Worm (Caenorhabditis elegans) whole organism, young adult: ENCODE results near the gene Y38E10A.2.
A peak's percentile ranks its signal among the peaks of the same experiment; 100 is the strongest.

Experiments
- B0019.2 ChIP-seq: fragments of 200-800 bp; sonication (Bioruptor generic); conservative IDR thresholded peaks from 2 replicates; pipeline ENCODE4 v1.3.6; 2022; ENCODE audit warnings: missing genetic modification reagents, missing genetic modification characterization, missing compliant biosample characterization
- B0261.1 ChIP-seq: sonication (generic microtip); optimal IDR thresholded peaks from 2 replicates; lab custom pipeline; 2016; ENCODE audit warnings: mild to moderate bottlenecking, missing genetic modification characterization, moderate library complexity, missing compliant biosample characterization
- B0336.3 ChIP-seq: fragments of 200-800 bp; sonication (Bioruptor generic); IDR thresholded peaks from 2 replicates; pipeline ENCODE4 v1.3.6; 2022; ENCODE audit warnings: missing genetic modification characterization, missing compliant biosample characterization
- D2030.7 ChIP-seq: fragments of 200-800 bp; sonication (Bioruptor generic); IDR thresholded peaks from 2 replicates; pipeline ENCODE4 v1.3.6; 2022; ENCODE audit warnings: missing genetic modification reagents, missing genetic modification characterization, missing compliant biosample characterization
- F49E8.2 ChIP-seq: sonication (generic microtip); optimal IDR thresholded peaks from 3 replicates; lab custom pipeline; 2017; ENCODE audit warnings: missing genetic modification characterization, mild to moderate bottlenecking, missing compliant biosample characterization, antibody characterized with exemption, moderate library complexity; ENCODE audit not compliant: insufficient read depth
- F57A8.1 ChIP-seq: fragments of 200-800 bp; sonication (Bioruptor generic); optimal IDR thresholded peaks from 2 replicates; lab custom pipeline; 2018; ENCODE audit warnings: mild to moderate bottlenecking, missing genetic modification characterization, moderate library complexity, missing compliant biosample characterization
- T07F8.4 ChIP-seq: sonication (generic microtip); optimal IDR thresholded peaks from 2 replicates; lab custom pipeline; 2016; ENCODE audit warnings: mild to moderate bottlenecking, missing genetic modification characterization, moderate library complexity, missing compliant biosample characterization
- Y53G8AR.9 ChIP-seq: fragments of 200-800 bp; sonication (Bioruptor generic); conservative IDR thresholded peaks from 2 replicates; pipeline ENCODE4 v1.3.6; 2022; ENCODE audit warnings: missing genetic modification reagents, missing genetic modification characterization, missing compliant biosample characterization
- Y56A3A.18 ChIP-seq: fragments of 200-800 bp; sonication (Bioruptor generic); IDR thresholded peaks from 2 replicates; pipeline ENCODE4 v1.3.6; 2022; ENCODE audit warnings: missing genetic modification reagents, missing genetic modification characterization, missing compliant biosample characterization
- aptf-2 ChIP-seq: fragments of 200-800 bp; sonication (Bioruptor generic); conservative IDR thresholded peaks from 2 replicates; pipeline ENCODE4 v1.3.6; 2022; ENCODE audit warnings: missing genetic modification reagents, missing genetic modification characterization, missing compliant biosample characterization
- athp-1 ChIP-seq: sonication (generic microtip); optimal IDR thresholded peaks from 2 replicates; lab custom pipeline; 2017; ENCODE audit warnings: mild to moderate bottlenecking, missing genetic modification characterization, missing compliant biosample characterization
- ceh-100 ChIP-seq: fragments of 200-800 bp; sonication (Bioruptor generic); IDR thresholded peaks from 2 replicates; pipeline ENCODE4 v1.3.6; 2022; ENCODE audit warnings: missing genetic modification reagents, missing genetic modification characterization, missing compliant biosample characterization
- ceh-40 ChIP-seq: fragments of 200-800 bp; sonication (Bioruptor generic); IDR thresholded peaks from 2 replicates; pipeline ENCODE4 v1.3.6; 2022; ENCODE audit warnings: missing genetic modification characterization, missing compliant biosample characterization
- ceh-91 ChIP-seq: fragments of 200-800 bp; sonication (Bioruptor generic); IDR thresholded peaks from 2 replicates; pipeline ENCODE4 v1.3.6; 2022; ENCODE audit warnings: missing genetic modification reagents, missing genetic modification characterization, missing compliant biosample characterization
- die-1 ChIP-seq: sonication (generic microtip); optimal IDR thresholded peaks from 2 replicates; lab custom pipeline; 2016; ENCODE audit warnings: missing genotype, mild to moderate bottlenecking, missing genetic modification characterization, missing compliant biosample characterization
- dox-1 ChIP-seq: fragments of 200-800 bp; sonication (Bioruptor generic); IDR thresholded peaks from 2 replicates; pipeline ENCODE4 v1.3.6; 2022; ENCODE audit warnings: missing genetic modification reagents, missing genetic modification characterization, missing compliant biosample characterization
- efl-1 ChIP-seq: fragments of 150-350 bp; optimal IDR thresholded peaks from 2 replicates; lab custom pipeline; 2014; ENCODE audit warnings: missing biosample characterization, missing genetic modification reagents, missing genetic modification characterization
- egl-44 ChIP-seq: fragments of 200-800 bp; sonication (Bioruptor generic); IDR thresholded peaks from 2 replicates; pipeline ENCODE4 v1.3.6; 2022; ENCODE audit warnings: missing genetic modification reagents, missing genetic modification characterization, missing compliant biosample characterization
- egrh-3 ChIP-seq: fragments of 200-800 bp; sonication (Bioruptor generic); IDR thresholded peaks from 2 replicates; pipeline ENCODE4 v1.3.6; 2022; ENCODE audit warnings: missing genetic modification reagents, missing genetic modification characterization, missing compliant biosample characterization
- ekl-4 ChIP-seq: fragments of 200-800 bp; sonication (Bioruptor generic); IDR thresholded peaks from 2 replicates; pipeline ENCODE4 v1.3.6; 2022; ENCODE audit warnings: missing genetic modification reagents, missing genetic modification characterization, missing compliant biosample characterization
- fkh-3 ChIP-seq: sonication (generic microtip); optimal IDR thresholded peaks from 2 replicates; lab custom pipeline; 2016; ENCODE audit warnings: mild to moderate bottlenecking, missing genetic modification characterization, missing compliant biosample characterization
- hmg-1.2 ChIP-seq: fragments of 200-800 bp; sonication (Bioruptor generic); IDR thresholded peaks from 2 replicates; pipeline ENCODE4 v1.3.6; 2022; ENCODE audit warnings: missing genetic modification reagents, missing genetic modification characterization, missing compliant biosample characterization
- hrde-1 ChIP-seq: sonication (generic microtip); optimal IDR thresholded peaks from 2 replicates; lab custom pipeline; 2016; ENCODE audit warnings: missing genetic modification characterization, mild to moderate bottlenecking, missing compliant biosample characterization, moderate library complexity, missing genotype, missing genetic modification reagents, borderline replicate concordance
- lin-26 ChIP-seq: fragments of 200-800 bp; sonication (Bioruptor generic); IDR thresholded peaks from 2 replicates; pipeline ENCODE4 v1.3.6; 2022; ENCODE audit warnings: missing genetic modification reagents, missing genetic modification characterization, missing compliant biosample characterization
- lin-54 ChIP-seq: fragments of 200-800 bp; sonication (Bioruptor generic); optimal IDR thresholded peaks from 2 replicates; lab custom pipeline; 2018; ENCODE audit warnings: mild to moderate bottlenecking, missing genetic modification characterization, missing compliant biosample characterization
- madf-10 ChIP-seq: sonication (generic microtip); optimal IDR thresholded peaks from 2 replicates; lab custom pipeline; 2016; ENCODE audit warnings: mild to moderate bottlenecking, missing genetic modification characterization, missing compliant biosample characterization
- mes-4 ChIP-seq: sonication (generic microtip); optimal IDR thresholded peaks from 2 replicates; lab custom pipeline; 2016; ENCODE audit warnings: missing genotype, missing genetic modification characterization, missing compliant biosample characterization
- nhr-179 ChIP-seq: sonication (generic microtip); optimal IDR thresholded peaks from 2 replicates; lab custom pipeline; 2016; ENCODE audit warnings: mild to moderate bottlenecking, missing genetic modification characterization, missing compliant biosample characterization
- nhr-80 ChIP-seq: sonication (generic microtip); optimal IDR thresholded peaks from 2 replicates; lab custom pipeline; 2016; ENCODE audit warnings: missing genetic modification characterization, missing compliant biosample characterization
- nhr-90 ChIP-seq: sonication (generic microtip); optimal IDR thresholded peaks from 2 replicates; lab custom pipeline; 2016; ENCODE audit warnings: missing genotype, mild to moderate bottlenecking, missing genetic modification characterization, missing compliant biosample characterization
- rpc-1 ChIP-seq, 2 experiments: fragments of 150-350 bp in 1 of 2; sonication (generic microtip) in 1 of 2; optimal IDR thresholded peaks; 2 replicates each; lab custom pipeline; 2014 to 2018; ENCODE audit warnings: missing biosample characterization in 1 of 2, missing genetic modification characterization in 1 of 2, missing genetic modification reagents in 1 of 2, missing genotype in 1 of 2
- snpc-1.1 ChIP-seq: sonication (generic microtip); optimal IDR thresholded peaks from 2 replicates; lab custom pipeline; 2017; ENCODE audit warnings: missing genetic modification characterization, mild to moderate bottlenecking, missing compliant biosample characterization, antibody characterized with exemption, moderate library complexity, missing genotype, missing genetic modification reagents; ENCODE audit not compliant: insufficient read depth
- snpc-3.4 ChIP-seq: sonication (generic microtip); optimal IDR thresholded peaks from 2 replicates; lab custom pipeline; 2017; ENCODE audit warnings: missing genetic modification characterization, mild to moderate bottlenecking, missing compliant biosample characterization, antibody characterized with exemption, moderate library complexity, missing genotype, missing genetic modification reagents
- snpc-4 ChIP-seq, 5 experiments: fragments of 150-350 bp in 1 of 5; sonication (generic microtip) in 4 of 5; optimal IDR thresholded peaks; 2 replicates each; lab custom pipeline; 2014 to 2018; ENCODE audit warnings: missing genetic modification characterization in 5 of 5, missing biosample characterization in 3 of 5, antibody characterized with exemption in 2 of 5, mild to moderate bottlenecking in 2 of 5, missing compliant biosample characterization in 2 of 5, missing genotype in 2 of 5, moderate library complexity in 2 of 5, missing genetic modification reagents in 1 of 5
- tbp1 ChIP-seq: fragments of 200-800 bp; sonication (Bioruptor generic); optimal IDR thresholded peaks from 2 replicates; lab custom pipeline; 2018; ENCODE audit warnings: mild to moderate bottlenecking, missing genetic modification characterization, missing compliant biosample characterization
- xnd-1 ChIP-seq: sonication (generic microtip); optimal IDR thresholded peaks from 2 replicates; lab custom pipeline; 2016; ENCODE audit warnings: missing genotype, missing genetic modification reagents, missing genetic modification characterization, missing compliant biosample characterization
- zfh-2 ChIP-seq: fragments of 200-800 bp; sonication (Bioruptor generic); conservative IDR thresholded peaks from 2 replicates; pipeline ENCODE4 v1.3.6; 2022; ENCODE audit warnings: missing genetic modification reagents, missing genetic modification characterization, missing compliant biosample characterization
- zim-3 ChIP-seq: sonication (generic microtip); optimal IDR thresholded peaks from 2 replicates; lab custom pipeline; 2017; ENCODE audit warnings: mild to moderate bottlenecking, missing genetic modification characterization, moderate library complexity, missing compliant biosample characterization
- ztf-18 ChIP-seq: sonication (generic microtip); optimal IDR thresholded peaks from 2 replicates; lab custom pipeline; 2016; ENCODE audit warnings: missing genotype, mild to moderate bottlenecking, missing genetic modification characterization, missing compliant biosample characterization
- ztf-25 ChIP-seq: fragments of 200-800 bp; sonication (Bioruptor generic); IDR thresholded peaks from 2 replicates; pipeline ENCODE4 v1.3.6; 2022; ENCODE audit warnings: missing genetic modification reagents, missing genetic modification characterization, missing compliant biosample characterization
- ztf-26 ChIP-seq: sonication (generic microtip); optimal IDR thresholded peaks from 2 replicates; lab custom pipeline; 2017; ENCODE audit warnings: missing genetic modification characterization, missing compliant biosample characterization
- ztf-28 ChIP-seq: fragments of 200-800 bp; sonication (Bioruptor generic); IDR thresholded peaks from 2 replicates; pipeline ENCODE4 v1.3.6; 2022; ENCODE audit warnings: missing genetic modification reagents, missing genetic modification characterization, missing compliant biosample characterization
- ztf-6 ChIP-seq: fragments of 200-800 bp; sonication (Bioruptor generic); IDR thresholded peaks from 2 replicates; pipeline ENCODE4 v1.3.6; 2022; ENCODE audit warnings: missing genetic modification reagents, missing genetic modification characterization, missing compliant biosample characterization

The Y38E10A.2 gene

DNA sequence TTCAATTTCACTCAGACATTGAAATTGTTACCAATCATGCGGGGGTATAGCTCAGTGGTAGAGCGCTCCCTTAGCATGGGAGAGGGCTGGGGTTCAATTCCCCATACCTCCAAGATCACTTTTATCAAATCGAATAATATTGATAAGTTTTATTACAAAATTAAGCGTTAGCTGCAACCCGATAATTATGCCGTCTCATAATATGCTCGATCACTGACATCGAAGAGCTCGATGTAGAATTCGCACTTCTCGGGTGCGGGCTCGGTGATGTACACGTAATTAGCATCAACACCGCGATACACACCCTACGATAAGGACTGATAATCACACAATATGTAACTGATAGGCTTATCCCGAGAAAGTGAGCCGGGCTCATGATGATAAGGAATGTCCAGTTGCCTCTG lies 30.8 kb downstream of the Y38E10A.2 start (continued):
- peak; percentile 84 for TF ChIP-seq tbp1 (GFP tag; lab: Kevin White, UChicago)
- peak; percentile 40 for TF ChIP-seq snpc-4 (GFP tag; optimal IDR thresholded peaks at IDR 0.05; lab: Kevin White, UChicago)
- peak in 1 of 4 experiments; percentile 30 for TF ChIP-seq snpc-4 (tag; optimal IDR thresholded peaks at IDR 0.05; lab: Kevin White, UChicago)
- TF ChIP-seq efl-1 (GFP tag; lab: Kevin White, UChicago), result peak; percentile 21
- TF ChIP-seq nhr-90, result peak; percentile 67
- peak; percentile 56 for TF ChIP-seq F57A8.1
- TF ChIP-seq egl-44 (GFP tag; lab: Robert Waterston, UW), result peak; percentile 30; the same call in 1 of the 2 replicates
- peak; percentile 35 for TF ChIP-seq zim-3 (tag; lab: Kevin White, UChicago)
- TF ChIP-seq die-1, result peak; percentile 69
- TF ChIP-seq ceh-91 (GFP tag; lab: Robert Waterston, UW), result no peak
- peak; percentile 68 for TF ChIP-seq B0261.1 (tag; lab: Kevin White, UChicago)
- no peak for TF ChIP-seq ztf-6 (GFP tag; lab: Robert Waterston, UW)
- TF ChIP-seq snpc-3.4 (tag; lab: Kevin White, UChicago), result peak; percentile 54
- no peak for TF ChIP-seq aptf-2 (GFP tag; lab: Robert Waterston, UW)
- peak; percentile 67 for TF ChIP-seq hrde-1
- TF ChIP-seq ztf-25, result peak; percentile 36; the same call in 1 of the 2 replicates
- TF ChIP-seq madf-10 (tag; lab: Kevin White, UChicago), result peak; percentile 37
- peak; percentile 27 for TF ChIP-seq fkh-3 (tag; lab: Kevin White, UChicago)
- peak; percentile 57; the same call in 1 of the 2 replicates for TF ChIP-seq dox-1 (GFP tag; lab: Robert Waterston, UW)
- TF ChIP-seq rpc-1 (optimal IDR thresholded peaks at IDR 0.05; lab: Kevin White, UChicago), result peak; percentile 62
- TF ChIP-seq rpc-1 (tag; optimal IDR thresholded peaks at IDR 0.05; lab: Kevin White, UChicago), result peak; percentile 84
- peak; percentile 44 for TF ChIP-seq snpc-1.1 (tag; lab: Kevin White, UChicago)
- TF ChIP-seq athp-1 (tag; lab: Kevin White, UChicago), result peak; percentile 19
- peak; percentile 42 for TF ChIP-seq ztf-18 (tag; lab: Kevin White, UChicago)

DNA sequence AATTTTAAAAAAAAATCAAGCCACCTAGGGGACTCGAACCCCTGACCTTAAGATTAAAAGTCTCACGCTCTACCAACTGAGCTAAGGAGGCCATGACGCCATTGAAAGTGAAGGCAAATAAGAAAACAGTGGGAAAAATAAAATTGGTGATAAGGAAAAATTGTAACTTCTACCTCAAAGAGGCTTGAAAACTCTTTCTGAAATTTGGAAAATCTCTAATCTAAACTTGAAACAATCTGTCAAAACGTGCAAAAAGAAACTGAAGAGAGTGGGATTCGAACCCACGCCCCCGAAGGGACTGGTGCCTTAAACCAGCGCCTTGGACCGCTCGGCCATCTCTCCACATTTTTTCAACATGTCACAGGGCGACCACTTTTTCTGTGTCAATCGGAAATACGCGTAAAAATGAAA lies 31.8 kb downstream of the Y38E10A.2 start:
- peak; percentile 52 for TF ChIP-seq nhr-80 (tag; lab: Kevin White, UChicago)
- 0 out of 2 replicates have a peak, but pooled peaks have one; percentile 64 for TF ChIP-seq egl-44 (GFP tag; lab: Robert Waterston, UW)
- TF ChIP-seq B0336.3 (GFP tag; lab: Robert Waterston, UW), result peak; percentile 73
- TF ChIP-seq Y56A3A.18 (GFP tag; lab: Robert Waterston, UW), result 0 out of 2 replicates have a peak, but pooled peaks have one; percentile 81
- TF ChIP-seq nhr-179, result peak; percentile 51
- TF ChIP-seq F49E8.2 (tag; lab: Kevin White, UChicago), result peak; percentile 61
- TF ChIP-seq snpc-4 (GFP tag; optimal IDR thresholded peaks at IDR 0.05; lab: Kevin White, UChicago), result peak; percentile 75
- TF ChIP-seq snpc-4 (tag; optimal IDR thresholded peaks at IDR 0.05; lab: Kevin White, UChicago), result peak in 3 of 4 experiments; percentile 44 to 72 (median 70)
- TF ChIP-seq mes-4 (tag; lab: Kevin White, UChicago), result peak; percentile 55
- TF ChIP-seq zfh-2 (GFP tag; lab: Robert Waterston, UW), result 0 out of 2 replicates have a peak, but pooled peaks have one; percentile 9
- peak; percentile 94 for TF ChIP-seq B0261.1 (tag; lab: Kevin White, UChicago)
- peak; percentile 39 for TF ChIP-seq madf-10 (tag; lab: Kevin White, UChicago)
- TF ChIP-seq ztf-18 (tag; lab: Kevin White, UChicago), result peak; percentile 65
- peak; percentile 41 for TF ChIP-seq lin-54
- peak; percentile 91 for TF ChIP-seq tbp1 (GFP tag; lab: Kevin White, UChicago)
- TF ChIP-seq lin-26 (GFP tag; lab: Robert Waterston, UW), result peak; percentile 90
- TF ChIP-seq B0019.2 (GFP tag; lab: Robert Waterston, UW), result 0 out of 2 replicates have a peak, but pooled peaks have one; percentile 26
- TF ChIP-seq T07F8.4 (tag; lab: Kevin White, UChicago), result peak; percentile 69
- TF ChIP-seq ceh-40 (GFP tag; lab: Robert Waterston, UW), result 0 out of 2 replicates have a peak, but pooled peaks have one; percentile 40
- TF ChIP-seq egrh-3 (GFP tag; lab: Robert Waterston, UW), result peak; percentile 58
- 0 out of 2 replicates have a peak, but pooled peaks have one; percentile 42 for TF ChIP-seq ztf-28 (GFP tag; lab: Robert Waterston, UW)
- TF ChIP-seq xnd-1 (tag; lab: Kevin White, UChicago), result peak; percentile 3
- TF ChIP-seq rpc-1 (optimal IDR thresholded peaks at IDR 0.05; lab: Kevin White, UChicago), result peak; percentile 85
- TF ChIP-seq rpc-1 (tag; optimal IDR thresholded peaks at IDR 0.05; lab: Kevin White, UChicago), result peak; percentile 96
- 0 out of 2 replicates have a peak, but pooled peaks have one; percentile 55 for TF ChIP-seq Y53G8AR.9 (GFP tag; lab: Robert Waterston, UW)
- TF ChIP-seq hrde-1, result peak; percentile 64
- peak; percentile 56; the same call in 1 of the 2 replicates for TF ChIP-seq ceh-100 (GFP tag; lab: Robert Waterston, UW)
- TF ChIP-seq athp-1 (tag; lab: Kevin White, UChicago), result peak; percentile 27
- peak; percentile 40 for TF ChIP-seq ztf-26
- peak; percentile 17; the same call in 1 of the 2 replicates for TF ChIP-seq ekl-4 (GFP tag; lab: Robert Waterston, UW)
- peak; percentile 80 for TF ChIP-seq D2030.7 (GFP tag; lab: Robert Waterston, UW)
- TF ChIP-seq hmg-1.2 (GFP tag; lab: Robert Waterston, UW), result peak; percentile 62; the same call in 1 of the 2 replicates
